Worm (Caenorhabditis elegans): Measurements from ENCODE around the gene pepm-1.
A peak's percentile ranks its signal among the peaks of the same experiment; 100 is the strongest.

pepm-1 gene

ce11 chrV:14347234-14347826 lies 18.4 kb downstream of the pepm-1 start, which contains the start of gene cept-2 (continued):
- TF ChIP-seq efl-1 (optimal IDR thresholded peaks at IDR 0.05) = peak; percentile 91 to 93
- peak; percentile 85 to 98 for TF ChIP-seq efl-1 (GFP tag; optimal IDR thresholded peaks at IDR 0.05 in 1 of 2)
- TF ChIP-seq dsc-1 (tag; optimal IDR thresholded peaks at IDR 0.05) = peak; percentile 94
- peak; percentile 96 for TF ChIP-seq nhr-19 (GFP tag; conservative IDR thresholded peaks at IDR 0.05)
- TF ChIP-seq sup-37 (GFP tag; optimal IDR thresholded peaks at IDR 0.05) = peak; percentile 33
- peak; percentile 44; the same call in 1 of the 2 replicates for TF ChIP-seq unc-98 (GFP tag; IDR thresholded peaks at IDR 0.05)
- no peak for TF ChIP-seq nhr-76 (tag; optimal IDR thresholded peaks at IDR 0.05)
- peak; percentile 95 for TF ChIP-seq fkh-8 (tag; optimal IDR thresholded peaks at IDR 0.05)
- TF ChIP-seq pqm-1 (tag; optimal IDR thresholded peaks at IDR 0.05) = no peak
- peak; percentile 56 for TF ChIP-seq F16B12.6 (tag; optimal IDR thresholded peaks at IDR 0.05)
- peak; percentile 83 for TF ChIP-seq grh-1 (GFP tag; IDR thresholded peaks at IDR 0.05)
- TF ChIP-seq lin-14 (GFP tag; optimal IDR thresholded peaks at IDR 0.05) = peak; percentile 96
- TF ChIP-seq nhr-71 (tag; optimal IDR thresholded peaks at IDR 0.05) = peak; percentile 97
- TF ChIP-seq swsn-7 (tag; optimal IDR thresholded peaks at IDR 0.05) = peak; percentile 95
- TF ChIP-seq lin-35 (GFP tag; optimal IDR thresholded peaks at IDR 0.05) = peak; percentile 87 to 88
- TF ChIP-seq tlp-1 (tag; optimal IDR thresholded peaks at IDR 0.05) = no peak
- TF ChIP-seq lsy-2 (tag; optimal IDR thresholded peaks at IDR 0.05) = peak; percentile 93 to 96
- TF ChIP-seq unc-30 (tag; optimal IDR thresholded peaks at IDR 0.05) = no peak
- peak; percentile 96 for TF ChIP-seq nhr-85 (tag)
- TF ChIP-seq hpl-2 (GFP tag; optimal IDR thresholded peaks at IDR 0.05) = peak; percentile 68
- no peak for TF ChIP-seq alr-1 (tag; optimal IDR thresholded peaks at IDR 0.05; ENCODE audit: borderline replicate concordance)
- TF ChIP-seq ceh-8 (GFP tag; optimal IDR thresholded peaks at IDR 0.05) = peak; percentile 84
- peak; percentile 89 for TF ChIP-seq sox-4 (tag; optimal IDR thresholded peaks at IDR 0.05)
- peak; percentile 93 for TF ChIP-seq xbp-1 (tag; optimal IDR thresholded peaks at IDR 0.05)
- TF ChIP-seq snpc-4 (tag; optimal IDR thresholded peaks at IDR 0.05) = peak; percentile 89
- TF ChIP-seq nhr-47 (tag; optimal IDR thresholded peaks at IDR 0.05) = peak; percentile 96
- peak; percentile 92 for TF ChIP-seq unc-86 (tag; optimal IDR thresholded peaks at IDR 0.05)
- TF ChIP-seq nhr-90 (tag; optimal IDR thresholded peaks at IDR 0.05; ENCODE audit: poor library complexity) = peak; percentile 91
- peak in 1 of 2 experiments; percentile 82 for TF ChIP-seq mdl-1 (tag; optimal IDR thresholded peaks at IDR 0.05)
- peak; percentile 98 for TF ChIP-seq C16A3.4 (tag; optimal IDR thresholded peaks at IDR 0.05)
- TF ChIP-seq aly-2 (tag; optimal IDR thresholded peaks at IDR 0.05) = peak; percentile 78
- peak; percentile 92 for TF ChIP-seq isw-1 (GFP tag; IDR thresholded peaks at IDR 0.05)
- peak; percentile 60 for TF ChIP-seq nhr-237 (tag; optimal IDR thresholded peaks at IDR 0.05)
- TF ChIP-seq lin-15B (tag; optimal IDR thresholded peaks at IDR 0.05) = peak; percentile 67

- TF ChIP-seq blmp-1 (tag; optimal IDR thresholded peaks at IDR 0.05) = peak; percentile 44
- TF ChIP-seq ztf-11 (tag; optimal IDR thresholded peaks at IDR 0.05) = no peak
- TF ChIP-seq nhr-76 (tag; optimal IDR thresholded peaks at IDR 0.05) = no peak
- TF ChIP-seq skn-1 (tag; optimal IDR thresholded peaks at IDR 0.05) = no peak
- no peak for TF ChIP-seq ceh-82 (tag; optimal IDR thresholded peaks at IDR 0.05)
- TF ChIP-seq lin-35 (GFP tag; optimal IDR thresholded peaks at IDR 0.05) = peak in 1 of 2 experiments; percentile 35
Observed at ce11 chrV:14350498-14350897, 21.6 kb downstream of the pepm-1 start.

ce11 chrV:14350949-14351348 lies 22.0 kb downstream of the pepm-1 start:
- TF ChIP-seq efl-1 (optimal IDR thresholded peaks at IDR 0.05) (peak; percentile 82 to 87), efl-1 (GFP tag; optimal IDR thresholded peaks at IDR 0.05 in 1 of 2) (peak; percentile 77 to 97), mef-2 (tag; optimal IDR thresholded peaks at IDR 0.05) (no peak), pax-3 (tag; optimal IDR thresholded peaks at IDR 0.05) (peak; percentile 85), lin-35 (GFP tag; optimal IDR thresholded peaks at IDR 0.05) (peak; percentile 83 to 85), alr-1 (tag; optimal IDR thresholded peaks at IDR 0.05; ENCODE audit: borderline replicate concordance) (no peak), sup-37 (GFP tag; optimal IDR thresholded peaks at IDR 0.05) (no peak), mdl-1 (tag; optimal IDR thresholded peaks at IDR 0.05) (peak in 1 of 2 experiments; percentile 64), ceh-88 (GFP tag; IDR thresholded peaks at IDR 0.05) (no peak), unc-30 (tag; optimal IDR thresholded peaks at IDR 0.05) (no peak), nhr-20 (tag; optimal IDR thresholded peaks at IDR 0.05) (peak; percentile 85), aha-1 (tag; optimal IDR thresholded peaks at IDR 0.05) (no peak), lin-14 (GFP tag; optimal IDR thresholded peaks at IDR 0.05) (peak; percentile 96), nhr-237 (tag; optimal IDR thresholded peaks at IDR 0.05) (peak; percentile 58), nhr-76 (tag; optimal IDR thresholded peaks at IDR 0.05) (no peak), Y116A8C.19 (tag; optimal IDR thresholded peaks at IDR 0.05; ENCODE audit: borderline replicate concordance) (no peak), sptf-1 (tag; optimal IDR thresholded peaks at IDR 0.05) (no peak), snpc-4 (tag; optimal IDR thresholded peaks at IDR 0.05) (peak; percentile 62), dsc-1 (tag; optimal IDR thresholded peaks at IDR 0.05) (peak; percentile 35), elt-2 (tag; optimal IDR thresholded peaks at IDR 0.05) (peak; percentile 8), tbx-2 (tag; optimal IDR thresholded peaks at IDR 0.05) (peak; percentile 77), ceh-82 (tag; optimal IDR thresholded peaks at IDR 0.05) (peak; percentile 59 to 94 (median 59)), lin-13 (GFP tag; optimal IDR thresholded peaks at IDR 0.05) (peak; percentile 63), ztf-11 (tag; optimal IDR thresholded peaks at IDR 0.05) (no peak)
